Fruit fly (Drosophila melanogaster): ENCODE data around the gene CG5478.

The CG5478 gene

dm6 chr3R:15974235-15974634 lies 40.7 kb upstream of the CG5478 start (continued):
- TF ChIP-seq Dip3 (GFP tag; optimal IDR thresholded peaks at IDR 0.05): peak; percentile 58
- no peak for TF ChIP-seq tna (GFP tag; IDR thresholded peaks at IDR 0.05; ENCODE audit: partially characterized antibody)
- TF ChIP-seq onecut (GFP tag; IDR thresholded peaks at IDR 0.05): peak; percentile 61
- TF ChIP-seq Doc2 (GFP tag; IDR thresholded peaks at IDR 0.05): no peak
- no peak for TF ChIP-seq ham (GFP tag; IDR thresholded peaks at IDR 0.05)
- peak; percentile 6 for TF ChIP-seq CG3065 (GFP tag; optimal IDR thresholded peaks at IDR 0.05)
- peak; percentile 78 for TF ChIP-seq tin (GFP tag; optimal IDR thresholded peaks at IDR 0.05)
- TF ChIP-seq Max (GFP tag; optimal IDR thresholded peaks at IDR 0.05): peak; percentile 61
- peak; percentile 75 for TF ChIP-seq tio (GFP tag; optimal IDR thresholded peaks at IDR 0.05)
- peak; percentile 71 for TF ChIP-seq Mes4 (GFP tag; optimal IDR thresholded peaks at IDR 0.05)
- no peak for TF ChIP-seq ssp (GFP tag; IDR thresholded peaks at IDR 0.05)
- TF ChIP-seq CG2199 (GFP tag; IDR thresholded peaks at IDR 0.05): no peak
- TF ChIP-seq CG3995 (GFP tag; optimal IDR thresholded peaks at IDR 0.05): no peak
- peak; percentile 79 for TF ChIP-seq shn (GFP tag; optimal IDR thresholded peaks at IDR 0.05)
- no peak for TF ChIP-seq HLHmδ (GFP tag; optimal IDR thresholded peaks at IDR 0.05)
- TF ChIP-seq CG18619 (GFP tag; optimal IDR thresholded peaks at IDR 0.05): peak; percentile 74
- peak; percentile 64 for TF ChIP-seq zen (tag; optimal IDR thresholded peaks at IDR 0.05)
- TF ChIP-seq CG6765 (GFP tag; optimal IDR thresholded peaks at IDR 0.05): peak; percentile 50
- peak; percentile 80 for TF ChIP-seq Dad (GFP tag; optimal IDR thresholded peaks at IDR 0.05)
- peak; percentile 74 for TF ChIP-seq odd (GFP tag; optimal IDR thresholded peaks at IDR 0.05)
- TF ChIP-seq PHDP (tag; optimal IDR thresholded peaks at IDR 0.05): peak; percentile 84
- TF ChIP-seq Xbp1 (GFP tag; optimal IDR thresholded peaks at IDR 0.05): peak; percentile 85
- TF ChIP-seq CG1233 (GFP tag; optimal IDR thresholded peaks at IDR 0.05): peak; percentile 71
- TF ChIP-seq CG7786 (GFP tag; optimal IDR thresholded peaks at IDR 0.05): peak; percentile 79
- TF ChIP-seq CG33557 (GFP tag; optimal IDR thresholded peaks at IDR 0.05): peak; percentile 20
- TF ChIP-seq oc (tag; optimal IDR thresholded peaks at IDR 0.05): peak; percentile 50
- TF ChIP-seq CG16815 (GFP tag; optimal IDR thresholded peaks at IDR 0.05): peak; percentile 56
- peak; percentile 80 for TF ChIP-seq CG17829 (tag; optimal IDR thresholded peaks at IDR 0.05)
- TF ChIP-seq CG6254 (GFP tag; optimal IDR thresholded peaks at IDR 0.05): peak; percentile 67
- peak; percentile 46 for TF ChIP-seq ERR (GFP tag; optimal IDR thresholded peaks at IDR 0.05)
- TF ChIP-seq scrt (GFP tag; optimal IDR thresholded peaks at IDR 0.05): peak; percentile 57
- peak; percentile 80 for TF ChIP-seq CG16863 (GFP tag; optimal IDR thresholded peaks at IDR 0.05)
- peak; percentile 87 for TF ChIP-seq CG7839 (tag; optimal IDR thresholded peaks at IDR 0.05)
- TF ChIP-seq HHEX (GFP tag; optimal IDR thresholded peaks at IDR 0.05): peak; percentile 78
- TF ChIP-seq CG12104 (GFP tag; optimal IDR thresholded peaks at IDR 0.05): peak; percentile 53
- peak; percentile 27 for TF ChIP-seq CG3838 (GFP tag; optimal IDR thresholded peaks at IDR 0.05)
- TF ChIP-seq CG31388 (GFP tag; optimal IDR thresholded peaks at IDR 0.05): peak; percentile 66
- TF ChIP-seq Mad (GFP tag; optimal IDR thresholded peaks at IDR 0.05): peak; percentile 70
- no peak for TF ChIP-seq Trl (optimal IDR thresholded peaks at IDR 0.05)
- TF ChIP-seq Trl (GFP tag; optimal IDR thresholded peaks at IDR 0.05): peak; percentile 6
- TF ChIP-seq Nf-YA (GFP tag; IDR thresholded peaks at IDR 0.05): no peak
- TF ChIP-seq maf-S (GFP tag; optimal IDR thresholded peaks at IDR 0.05): peak; percentile 70
- TF ChIP-seq CG3726 (GFP tag; IDR thresholded peaks at IDR 0.05): no peak
- peak; percentile 74 for TF ChIP-seq ab (GFP tag; optimal IDR thresholded peaks at IDR 0.05)
- peak; percentile 14 for TF ChIP-seq lbe (GFP tag; optimal IDR thresholded peaks at IDR 0.05)
- peak; percentile 66 for TF ChIP-seq gsb-n (tag; optimal IDR thresholded peaks at IDR 0.05)
- TF ChIP-seq CG11398 (GFP tag; optimal IDR thresholded peaks at IDR 0.05): peak; percentile 67
- TF ChIP-seq Dll (GFP tag; IDR thresholded peaks at IDR 0.05; ENCODE audit: partially characterized antibody): no peak
- peak; percentile 11 for TF ChIP-seq CG14965 (GFP tag; optimal IDR thresholded peaks at IDR 0.05; ENCODE audit: borderline replicate concordance)
- TF ChIP-seq Atf3 (GFP tag; optimal IDR thresholded peaks at IDR 0.05): peak; percentile 65
- TF ChIP-seq CG12155 (GFP tag; optimal IDR thresholded peaks at IDR 0.05): peak; percentile 70
- peak; percentile 85 for TF ChIP-seq az2 (GFP tag; optimal IDR thresholded peaks at IDR 0.05)

Measured in whole organism, embryonic.